Worm (Caenorhabditis elegans) whole organism, L3 larva: ENCODE data around the gene abch-1.

Experiments
- aly-2 ChIP-seq: fragments of 150-350 bp; optimal IDR thresholded peaks from 2 replicates; lab custom pipeline; 2014; ENCODE audit warnings: missing biosample characterization, missing genetic modification characterization
- ama-1 ChIP-seq: fragments of 150-350 bp; optimal IDR thresholded peaks from 2 replicates; lab custom pipeline; 2018
- lin-15B ChIP-seq: fragments of 150-350 bp; optimal IDR thresholded peaks from 2 replicates; lab custom pipeline; 2014; ENCODE audit warnings: missing biosample characterization, missing genetic modification characterization
- lin-39 ChIP-seq: fragments of 150-350 bp; optimal IDR thresholded peaks from 2 replicates; lab custom pipeline; 2018; ENCODE audit warnings: missing biosample characterization, missing genetic modification reagents, missing genetic modification characterization
- mdl-1 ChIP-seq: fragments of 150-350 bp; optimal IDR thresholded peaks from 2 replicates; lab custom pipeline; 2014; ENCODE audit warnings: missing biosample characterization, missing genetic modification characterization
- nhr-11 ChIP-seq: fragments of 150-350 bp; optimal IDR thresholded peaks from 2 replicates; lab custom pipeline; 2014; ENCODE audit warnings: missing biosample characterization, missing genetic modification characterization
- nhr-12 ChIP-seq: fragments of 150-350 bp; optimal IDR thresholded peaks from 2 replicates; lab custom pipeline; 2014; ENCODE audit warnings: missing biosample characterization, missing genetic modification characterization
- nhr-28 ChIP-seq: fragments of 150-350 bp; optimal IDR thresholded peaks from 2 replicates; lab custom pipeline; 2014; ENCODE audit warnings: missing biosample characterization, missing genetic modification characterization
- nhr-77 ChIP-seq: fragments of 150-350 bp; optimal IDR thresholded peaks from 2 replicates; lab custom pipeline; 2014; ENCODE audit warnings: missing biosample characterization, missing genetic modification characterization
- pha-4 ChIP-seq: fragments of 150-350 bp; optimal IDR thresholded peaks from 2 replicates; lab custom pipeline; 2014; ENCODE audit warnings: missing biosample characterization, missing genetic modification reagents, missing genetic modification characterization
- snpc-4 ChIP-seq: fragments of 150-350 bp; optimal IDR thresholded peaks from 2 replicates; lab custom pipeline; 2014; ENCODE audit warnings: missing biosample characterization, missing genetic modification characterization
- unc-62 ChIP-seq: fragments of 150-350 bp; sonication (generic microtip); optimal IDR thresholded peaks from 4 replicates; lab custom pipeline; 2014; ENCODE audit warnings: missing biosample characterization, missing genetic modification reagents, missing genetic modification characterization
- ztf-11 ChIP-seq: fragments of 150-350 bp; optimal IDR thresholded peaks from 2 replicates; lab custom pipeline; 2014; ENCODE audit warnings: missing biosample characterization, missing genetic modification characterization
- ztf-4 ChIP-seq: fragments of 150-350 bp; optimal IDR thresholded peaks from 2 replicates; lab custom pipeline; 2014; ENCODE audit warnings: missing biosample characterization, missing genetic modification characterization

- TF ChIP-seq ztf-11 (tag; lab: Kevin White, UChicago) (no peak), ztf-4 (tag; lab: Kevin White, UChicago) (no peak), aly-2 (tag; lab: Kevin White, UChicago) (no peak), snpc-4 (tag; lab: Kevin White, UChicago) (no peak), mdl-1 (tag; lab: Kevin White, UChicago) (no peak), lin-39 (no peak), nhr-77 (no peak), pha-4 (tag; lab: Kevin White, UChicago) (no peak), unc-62 (no peak), nhr-28 (tag; lab: Kevin White, UChicago) (no peak), ama-1 (lab: Kevin White, UChicago) (no peak), nhr-11 (tag; lab: Kevin White, UChicago) (no peak), lin-15B (tag; lab: Kevin White, UChicago) (no peak), nhr-12 (tag; lab: Kevin White, UChicago) (no peak)
Measured at ce11 chrII:6493139-6493538, 38.3 kb downstream of the abch-1 start.
